Fruit fly (Drosophila melanogaster): ENCODE measurements around the gene CG32264.

CG32264 gene

dm6 chr3L:3707929-3708328 is 98.3 kb downstream of the CG32264 start:
- TF ChIP-seq Vsx1 (GFP tag; optimal IDR thresholded peaks at IDR 0.05) (peak; percentile 24), Lim3 (GFP tag; IDR thresholded peaks at IDR 0.05) (no peak), CG8281 (tag; optimal IDR thresholded peaks at IDR 0.05) (no peak), otp (GFP tag; IDR thresholded peaks at IDR 0.05) (no peak), nerfin-2 (GFP tag; IDR thresholded peaks at IDR 0.05; ENCODE audit: partially characterized antibody) (no peak), run (tag; optimal IDR thresholded peaks at IDR 0.05) (peak; percentile 9), klu (GFP tag; IDR thresholded peaks at IDR 0.05) (no peak), Ets65A (GFP tag) (no peak), chinmo (GFP tag; IDR thresholded peaks at IDR 0.05; ENCODE audit: partially characterized antibody) (no peak), pb (GFP tag; optimal IDR thresholded peaks at IDR 0.05) (no peak), dmrt11E (tag; optimal IDR thresholded peaks at IDR 0.05) (no peak), B-H2 (GFP tag; optimal IDR thresholded peaks at IDR 0.05) (no peak), Awh (GFP tag; IDR thresholded peaks at IDR 0.05) (peak; percentile 84), Sry-δ (GFP tag; optimal IDR thresholded peaks at IDR 0.05) (no peak), E2f1 (GFP tag; IDR thresholded peaks at IDR 0.05) (no peak), Hey (tag; optimal IDR thresholded peaks at IDR 0.05) (no peak), bowl (GFP tag; IDR thresholded peaks at IDR 0.05) (no peak), jing (GFP tag; optimal IDR thresholded peaks at IDR 0.05) (no peak), danr (GFP tag; IDR thresholded peaks at IDR 0.05) (no peak), Mes4 (GFP tag; optimal IDR thresholded peaks at IDR 0.05) (no peak), Fer3 (tag; optimal IDR thresholded peaks at IDR 0.05) (no peak), nau (GFP tag; optimal IDR thresholded peaks at IDR 0.05) (no peak), CG15514 (GFP tag; optimal IDR thresholded peaks at IDR 0.05) (no peak), unpg (GFP tag; optimal IDR thresholded peaks at IDR 0.05) (no peak), lov (optimal IDR thresholded peaks at IDR 0.05) (no peak), lov (GFP tag; IDR thresholded peaks at IDR 0.05) (no peak), psq (GFP tag; optimal IDR thresholded peaks at IDR 0.05) (no peak), CG18599 (GFP tag; optimal IDR thresholded peaks at IDR 0.05) (no peak), chm (GFP tag; IDR thresholded peaks at IDR 0.05) (no peak), CG1603 (tag; optimal IDR thresholded peaks at IDR 0.05) (no peak), eve (GFP tag; optimal IDR thresholded peaks at IDR 0.05) (peak in 1 of 2 experiments; percentile 6), nom (GFP tag; optimal IDR thresholded peaks at IDR 0.05) (no peak), CG15479 (GFP tag; optimal IDR thresholded peaks at IDR 0.05) (no peak), Dip2 (GFP tag; IDR thresholded peaks at IDR 0.05) (no peak), CG12236 (GFP tag; optimal IDR thresholded peaks at IDR 0.05) (no peak), CG13123 (GFP tag; optimal IDR thresholded peaks at IDR 0.05) (no peak), Hmr (GFP tag; optimal IDR thresholded peaks at IDR 0.05) (no peak), CG7987 (GFP tag; optimal IDR thresholded peaks at IDR 0.05) (no peak), CG17385 (GFP tag; optimal IDR thresholded peaks at IDR 0.05) (no peak), CG14014 (GFP tag; IDR thresholded peaks at IDR 0.05) (no peak), MESR4 (GFP tag; optimal IDR thresholded peaks at IDR 0.05) (no peak), NFAT (GFP tag; IDR thresholded peaks at IDR 0.05) (no peak), CG8359 (GFP tag; optimal IDR thresholded peaks at IDR 0.05; ENCODE audit: borderline replicate concordance) (no peak), oc (tag; optimal IDR thresholded peaks at IDR 0.05) (peak; percentile 87), Bgb (GFP tag; IDR thresholded peaks at IDR 0.05; ENCODE audit: partially characterized antibody) (no peak), Mrtf (GFP tag; IDR thresholded peaks at IDR 0.05) (no peak), CG3407 (GFP tag; optimal IDR thresholded peaks at IDR 0.05) (no peak), CG18764 (GFP tag; optimal IDR thresholded peaks at IDR 0.05) (no peak), Doc3 (GFP tag; IDR thresholded peaks at IDR 0.05; ENCODE audit: partially characterized antibody) (no peak), CG16863 (GFP tag; optimal IDR thresholded peaks at IDR 0.05) (no peak), grau (tag; optimal IDR thresholded peaks at IDR 0.05) (no peak), gsb-n (tag; optimal IDR thresholded peaks at IDR 0.05) (peak; percentile 69)
